Fruit fly (Drosophila melanogaster) whole organism, embryonic: ENCODE measurements around the gene CG18662.

Source experiments
- Blimp-1 ChIP-seq: fragments of 200-800 bp; sonication (Bioruptor generic); optimal IDR thresholded peaks from 3 replicates; lab custom pipeline; 2018; ENCODE audit warnings: missing biosample characterization, missing genetic modification characterization, mild to moderate bottlenecking, moderate library complexity, missing genetic modification reagents
- C15 ChIP-seq: fragments of 200-800 bp; sonication (Bioruptor generic); IDR thresholded peaks from 3 replicates; pipeline ENCODE4 v1.3.6; 2022; ENCODE audit warnings: missing biosample characterization, missing genetic modification characterization
- CG10267 ChIP-seq: fragments of 200-800 bp; sonication (Bioruptor generic); optimal IDR thresholded peaks from 2 replicates; lab custom pipeline; 2018; ENCODE audit warnings: missing biosample characterization, mild to moderate bottlenecking, missing genetic modification characterization, moderate library complexity
- CG10366 ChIP-seq: fragments of 200-800 bp; sonication (Bioruptor generic); IDR thresholded peaks from 2 replicates; pipeline ENCODE4 v1.3.6; 2022; ENCODE audit warnings: missing biosample characterization, missing genetic modification characterization
- CG10431 ChIP-seq: fragments of 200-800 bp; sonication (Bioruptor generic); optimal IDR thresholded peaks from 3 replicates; lab custom pipeline; 2018; ENCODE audit warnings: missing biosample characterization, mild to moderate bottlenecking, missing genetic modification characterization
- CG10654 ChIP-seq: fragments of 200-800 bp; sonication (Bioruptor generic); optimal IDR thresholded peaks from 2 replicates; lab custom pipeline; 2016; ENCODE audit warnings: missing biosample characterization, missing genetic modification characterization
- CG12104 ChIP-seq: fragments of 200-800 bp; sonication (Bioruptor generic); optimal IDR thresholded peaks from 3 replicates; lab custom pipeline; 2016; ENCODE audit warnings: missing biosample characterization, missing genetic modification characterization
- CG12219 ChIP-seq: fragments of 200-800 bp; sonication (Bioruptor generic); optimal IDR thresholded peaks from 3 replicates; lab custom pipeline; 2018; ENCODE audit warnings: missing biosample characterization, mild to moderate bottlenecking, missing genetic modification characterization
- CG12744 ChIP-seq: fragments of 200-800 bp; sonication (Bioruptor generic); optimal IDR thresholded peaks from 2 replicates; lab custom pipeline; 2016; ENCODE audit warnings: missing biosample characterization, missing genetic modification characterization
- CG13296 ChIP-seq: fragments of 200-800 bp; sonication (Bioruptor generic); optimal IDR thresholded peaks from 3 replicates; lab custom pipeline; 2018; ENCODE audit warnings: missing biosample characterization, mild to moderate bottlenecking, missing genetic modification characterization
- CG13894 ChIP-seq: fragments of 200-800 bp; sonication (Bioruptor generic); optimal IDR thresholded peaks from 3 replicates; lab custom pipeline; 2018; ENCODE audit warnings: missing biosample characterization, mild to moderate bottlenecking, missing genetic modification characterization, moderate library complexity
- CG14965 ChIP-seq: fragments of 200-800 bp; sonication (Bioruptor generic); optimal IDR thresholded peaks from 2 replicates; lab custom pipeline; 2016; ENCODE audit warnings: missing biosample characterization, missing genetic modification characterization, borderline replicate concordance
- CG15269 ChIP-seq: fragments of 200-800 bp; sonication (Bioruptor generic); optimal IDR thresholded peaks from 2 replicates; lab custom pipeline; 2018; ENCODE audit warnings: missing biosample characterization, mild to moderate bottlenecking, missing genetic modification characterization, moderate library complexity
- CG16813 ChIP-seq: fragments of 200-800 bp; sonication (Bioruptor generic); IDR thresholded peaks from 3 replicates; pipeline ENCODE4 v1.3.6; 2022; ENCODE audit warnings: missing biosample characterization, missing genetic modification characterization; ENCODE audit not compliant: partially characterized antibody
- CG16815 ChIP-seq: fragments of 200-800 bp; sonication (Bioruptor generic); optimal IDR thresholded peaks from 3 replicates; lab custom pipeline; 2017; ENCODE audit warnings: missing biosample characterization, mild to moderate bottlenecking, missing genetic modification characterization
- CG18619 ChIP-seq: fragments of 200-800 bp; sonication (Bioruptor generic); optimal IDR thresholded peaks from 3 replicates; lab custom pipeline; 2017; ENCODE audit warnings: missing biosample characterization, mild to moderate bottlenecking, missing genetic modification characterization
- CG2712 ChIP-seq: fragments of 200-800 bp; optimal IDR thresholded peaks from 3 replicates; lab custom pipeline; 2019; ENCODE audit warnings: missing biosample characterization, mild to moderate bottlenecking, missing genetic modification characterization, moderate library complexity
- CG3281 ChIP-seq: fragments of 200-800 bp; sonication (Bioruptor generic); optimal IDR thresholded peaks from 3 replicates; lab custom pipeline; 2017; ENCODE audit warnings: missing biosample characterization, mild to moderate bottlenecking, missing genetic modification characterization
- CG6854 ChIP-seq: fragments of 200-800 bp; sonication (Bioruptor generic); optimal IDR thresholded peaks from 3 replicates; lab custom pipeline; 2017; ENCODE audit warnings: missing biosample characterization, mild to moderate bottlenecking, missing genetic modification characterization
- CG7745 ChIP-seq: fragments of 200-800 bp; sonication (Bioruptor generic); optimal IDR thresholded peaks from 2 replicates; lab custom pipeline; 2018; ENCODE audit warnings: missing biosample characterization, mild to moderate bottlenecking, missing genetic modification characterization, moderate library complexity
- CG8478 ChIP-seq: fragments of >200 bp; optimal IDR thresholded peaks from 2 replicates; lab custom pipeline; 2018
- CHES-1-like ChIP-seq: fragments of 200-800 bp; sonication (Bioruptor generic); optimal IDR thresholded peaks from 2 replicates; lab custom pipeline; 2016; ENCODE audit warnings: missing biosample characterization, missing genetic modification characterization
- Dref ChIP-seq: fragments of 200-800 bp; sonication (Bioruptor generic); IDR thresholded peaks from 2 replicates; pipeline ENCODE4 v1.3.6; 2022; ENCODE audit warnings: missing biosample characterization, missing genetic modification characterization
- E2f2 ChIP-seq: fragments of 200-800 bp; sonication (Bioruptor generic); IDR thresholded peaks from 2 replicates; pipeline ENCODE4 v1.3.6; 2022; ENCODE audit warnings: missing biosample characterization, missing genetic modification characterization
- ERR ChIP-seq: fragments of 200-800 bp; sonication (Bioruptor generic); optimal IDR thresholded peaks from 2 replicates; lab custom pipeline; 2016; ENCODE audit warnings: missing biosample characterization, missing genetic modification characterization
- H15 ChIP-seq: fragments of 200-800 bp; sonication (Bioruptor generic); IDR thresholded peaks from 3 replicates; pipeline ENCODE4 v1.3.6; 2022; ENCODE audit warnings: missing biosample characterization, missing genetic modification characterization
- Hmr ChIP-seq: fragments of 200-800 bp; sonication (Bioruptor generic); optimal IDR thresholded peaks from 3 replicates; lab custom pipeline; 2017; ENCODE audit warnings: mild to moderate bottlenecking, missing biosample characterization, missing genetic modification reagents, missing genetic modification characterization
- Hr3 ChIP-seq: fragments of 200-800 bp; sonication (Bioruptor generic); optimal IDR thresholded peaks from 3 replicates; lab custom pipeline; 2016; ENCODE audit warnings: missing biosample characterization, missing genetic modification characterization
- Mrtf ChIP-seq: fragments of 200-800 bp; sonication (Bioruptor generic); IDR thresholded peaks from 3 replicates; pipeline ENCODE4 v1.3.6; 2022; ENCODE audit warnings: missing biosample characterization, missing genetic modification characterization
- Rfx ChIP-seq: fragments of 200-800 bp; sonication (Bioruptor generic); IDR thresholded peaks from 2 replicates; pipeline ENCODE4 v1.3.6; 2022; ENCODE audit warnings: missing biosample characterization, missing genetic modification characterization
- Sox102F ChIP-seq: fragments of 200-800 bp; sonication (Bioruptor generic); optimal IDR thresholded peaks from 2 replicates; lab custom pipeline; 2018; ENCODE audit warnings: missing biosample characterization, mild to moderate bottlenecking, missing genetic modification characterization, moderate library complexity
- Taf1 ChIP-seq: fragments of 200-800 bp; sonication (Bioruptor generic); IDR thresholded peaks from 2 replicates; pipeline ENCODE4 v1.3.6; 2022; ENCODE audit warnings: missing biosample characterization, missing genetic modification characterization
- YL-1 ChIP-seq: fragments of 200-800 bp; sonication (Bioruptor generic); optimal IDR thresholded peaks from 3 replicates; lab custom pipeline; 2017; ENCODE audit warnings: missing biosample characterization, mild to moderate bottlenecking, missing genetic modification characterization
- al ChIP-seq: fragments of 200-800 bp; sonication (Bioruptor generic); IDR thresholded peaks from 2 replicates; pipeline ENCODE4 v1.3.6; 2022; ENCODE audit warnings: missing biosample characterization, missing genetic modification characterization
- cad ChIP-seq: fragments of >200 bp; optimal IDR thresholded peaks from 2 replicates; lab custom pipeline; 2017; ENCODE audit warnings: missing biosample characterization, missing genetic modification characterization
- cg ChIP-seq: fragments of 200-800 bp; sonication (Bioruptor generic); optimal IDR thresholded peaks from 3 replicates; lab custom pipeline; 2019; ENCODE audit warnings: missing biosample characterization, mild to moderate bottlenecking, missing genetic modification characterization, moderate library complexity
- eve ChIP-seq, 2 experiments: fragments of >200 bp; optimal IDR thresholded peaks; 2 replicates each; lab custom pipeline; 2017; ENCODE audit warnings: missing biosample characterization in 2 of 2, missing genetic modification characterization in 2 of 2
- fru ChIP-seq: fragments of >200 bp; optimal IDR thresholded peaks from 2 replicates; lab custom pipeline; 2017
- gcm ChIP-seq: fragments of 200-800 bp; sonication (Bioruptor generic); optimal IDR thresholded peaks from 2 replicates; lab custom pipeline; 2019; ENCODE audit warnings: missing biosample characterization, mild to moderate bottlenecking, missing genetic modification characterization, moderate library complexity
- gsb-n ChIP-seq: fragments of 200-800 bp; sonication (Bioruptor generic); optimal IDR thresholded peaks from 3 replicates; lab custom pipeline; 2018; ENCODE audit warnings: missing biosample characterization, mild to moderate bottlenecking, missing genetic modification characterization
- mld ChIP-seq: fragments of 200-800 bp; sonication (Bioruptor generic); IDR thresholded peaks from 3 replicates; pipeline ENCODE4 v1.3.6; 2022; ENCODE audit warnings: missing biosample characterization, missing genetic modification characterization; ENCODE audit not compliant: partially characterized antibody
- odd ChIP-seq: fragments of 200-800 bp; sonication (Bioruptor generic); optimal IDR thresholded peaks from 2 replicates; lab custom pipeline; 2017; ENCODE audit warnings: missing biosample characterization, mild to moderate bottlenecking, missing genetic modification characterization
- otp ChIP-seq: fragments of 200-800 bp; sonication (Bioruptor generic); IDR thresholded peaks from 3 replicates; pipeline ENCODE4, ENCODE4 v1.3.6; 2022; ENCODE audit warnings: missing biosample characterization, missing genetic modification characterization
- phol ChIP-seq: fragments of 200-800 bp; sonication (Bioruptor generic); optimal IDR thresholded peaks from 3 replicates; lab custom pipeline; 2018; ENCODE audit warnings: missing biosample characterization, mild to moderate bottlenecking, missing genetic modification characterization, moderate library complexity
- pzg ChIP-seq: fragments of 200-800 bp; sonication (Bioruptor generic); optimal IDR thresholded peaks from 3 replicates; lab custom pipeline; 2018; ENCODE audit warnings: missing biosample characterization, mild to moderate bottlenecking, missing genetic modification characterization, moderate library complexity
- row ChIP-seq: fragments of 200-800 bp; sonication (Bioruptor generic); IDR thresholded peaks from 3 replicates; pipeline ENCODE4 v1.3.6; 2022; ENCODE audit warnings: missing biosample characterization, missing genetic modification characterization
- scrt ChIP-seq: fragments of 200-800 bp; sonication (Bioruptor generic); optimal IDR thresholded peaks from 2 replicates; lab custom pipeline; 2018; ENCODE audit warnings: missing biosample characterization, mild to moderate bottlenecking, missing genetic modification characterization, moderate library complexity
- so ChIP-seq: fragments of 200-800 bp; sonication (Bioruptor generic); IDR thresholded peaks from 3 replicates; pipeline ENCODE4 v1.3.6; 2022; ENCODE audit warnings: missing biosample characterization, missing genetic modification characterization
- tap ChIP-seq: fragments of 200-800 bp; optimal IDR thresholded peaks from 3 replicates; lab custom pipeline; 2019; ENCODE audit warnings: missing biosample characterization, mild to moderate bottlenecking, missing genetic modification characterization, moderate library complexity
- tio ChIP-seq: fragments of 200-800 bp; sonication (Bioruptor generic); optimal IDR thresholded peaks from 2 replicates; lab custom pipeline; 2017; ENCODE audit warnings: missing biosample characterization, missing genetic modification characterization, inconsistent platforms
- z ChIP-seq: fragments of 200-800 bp; sonication (Bioruptor generic); IDR thresholded peaks from 3 replicates; pipeline ENCODE4 v1.3.6; 2022; ENCODE audit warnings: missing biosample characterization, missing genetic modification characterization

Gene CG18662

dm6 chr2L:8937003-8937402 lies 43.5 kb upstream of the CG18662 start, which contains the start of gene Tsp29Fb (continued):
- TF ChIP-seq fru = no peak
- peak; percentile 87 for TF ChIP-seq Hmr (GFP tag; lab: Kevin White, UChicago)
- TF ChIP-seq cad (GFP tag; lab: Kevin White, UChicago) = no peak
- no peak for TF ChIP-seq CG10431
- peak; percentile 49 for TF ChIP-seq CG6854 (GFP tag; lab: Kevin White, UChicago)
- 0 out of 3 replicates have a peak, but pooled peaks have one; percentile 50 for TF ChIP-seq C15
- no peak for TF ChIP-seq otp
- no peak for TF ChIP-seq mld (GFP tag; lab: Robert Waterston, UW)
- TF ChIP-seq CG13296 (GFP tag; lab: Kevin White, UChicago) = peak; percentile 83
- peak; percentile 76; the same call in 1 of the 3 replicates for TF ChIP-seq so (GFP tag; lab: Robert Waterston, UW)
- peak; percentile 56 for TF ChIP-seq CG10654 (GFP tag; lab: Kevin White, UChicago)
- TF ChIP-seq CG12219 (GFP tag; lab: Kevin White, UChicago) = peak; percentile 60
- peak; percentile 54 for TF ChIP-seq CHES-1-like (GFP tag; lab: Kevin White, UChicago)
- peak; percentile 69 for TF ChIP-seq phol (tag; lab: Kevin White, UChicago)
- TF ChIP-seq YL-1 (GFP tag; lab: Kevin White, UChicago) = no peak
- peak; percentile 88 for TF ChIP-seq CG15269 (tag; lab: Kevin White, UChicago)
- TF ChIP-seq cg (GFP tag; lab: Kevin White, UChicago) = no peak
- no peak for TF ChIP-seq CG7745 (tag; lab: Kevin White, UChicago)
- TF ChIP-seq eve (GFP tag; optimal IDR thresholded peaks at IDR 0.05; lab: Kevin White, UChicago) = no peak
- peak; percentile 73 for TF ChIP-seq Blimp-1
- TF ChIP-seq ERR = no peak
- peak; percentile 37; the same call in 1 of the 2 replicates for TF ChIP-seq E2f2 (GFP tag; lab: Robert Waterston, UW)
- TF ChIP-seq H15 (GFP tag; lab: Robert Waterston, UW) = peak; percentile 47; the same call in 1 of the 3 replicates
- TF ChIP-seq Sox102F (GFP tag; lab: Kevin White, UChicago) = peak; percentile 81
- peak; percentile 49 for TF ChIP-seq gsb-n (tag; lab: Kevin White, UChicago)
- TF ChIP-seq Rfx = peak; percentile 78
- peak; percentile 61 for TF ChIP-seq Hr3
- TF ChIP-seq Dref (GFP tag; lab: Robert Waterston, UW) = no peak
- peak; percentile 62 for TF ChIP-seq odd (GFP tag; lab: Kevin White, UChicago)
- TF ChIP-seq CG16813 (GFP tag; lab: Robert Waterston, UW) = no peak
- peak; percentile 69 for TF ChIP-seq CG12104 (GFP tag; lab: Kevin White, UChicago)
- no peak for TF ChIP-seq CG8478 (lab: Kevin White, UChicago)
- TF ChIP-seq CG18619 (GFP tag; lab: Kevin White, UChicago) = peak; percentile 69
- peak; percentile 52 for TF ChIP-seq CG10267 (tag; lab: Kevin White, UChicago)
- TF ChIP-seq CG2712 = peak; percentile 73
- peak; percentile 40 for TF ChIP-seq CG16815 (GFP tag; lab: Kevin White, UChicago)
- peak; percentile 29 for TF ChIP-seq CG12744
- TF ChIP-seq scrt (GFP tag; lab: Kevin White, UChicago) = peak; percentile 76
- TF ChIP-seq pzg (GFP tag; lab: Kevin White, UChicago) = no peak
- TF ChIP-seq CG14965 (GFP tag; lab: Kevin White, UChicago) = no peak
- no peak for TF ChIP-seq z (GFP tag; lab: Robert Waterston, UW)
- peak; percentile 69 for TF ChIP-seq tap (tag; lab: Kevin White, UChicago)
- TF ChIP-seq Mrtf (GFP tag; lab: Robert Waterston, UW) = peak; percentile 61; the same call in 2 of the 3 replicates
- TF ChIP-seq row = peak; percentile 92
- no peak for TF ChIP-seq CG13894 (tag; lab: Kevin White, UChicago)
- TF ChIP-seq tio (GFP tag; lab: Kevin White, UChicago) = peak; percentile 55
- TF ChIP-seq Taf1 = peak; percentile 23; the same call in 1 of the 2 replicates
- peak; percentile 85 for TF ChIP-seq CG3281 (GFP tag; lab: Kevin White, UChicago)
- TF ChIP-seq CG10366 (GFP tag; lab: Robert Waterston, UW) = peak; percentile 65; the same call in 1 of the 2 replicates
- TF ChIP-seq gcm (GFP tag; lab: Kevin White, UChicago) = peak; percentile 43
- peak; percentile 63 for TF ChIP-seq al (GFP tag; lab: Robert Waterston, UW)
